Worm (Caenorhabditis elegans) whole organism, early embryonic: ENCODE measurements around the gene fbxa-144.

Source experiments
- B0310.2 ChIP-seq: sonication (generic microtip); optimal IDR thresholded peaks from 2 replicates; lab custom pipeline; 2016; ENCODE audit warnings: mild to moderate bottlenecking, missing genetic modification characterization, missing compliant biosample characterization
- F13C5.2 ChIP-seq: sonication (generic microtip); optimal IDR thresholded peaks from 2 replicates; lab custom pipeline; 2017; ENCODE audit warnings: mild to moderate bottlenecking, missing genetic modification characterization, inconsistent platforms, missing compliant biosample characterization
- aly-1 ChIP-seq: sonication (generic microtip); optimal IDR thresholded peaks from 2 replicates; lab custom pipeline; 2016; ENCODE audit warnings: missing genetic modification characterization, missing compliant biosample characterization
- ama-1 ChIP-seq: fragments of 150-350 bp; optimal IDR thresholded peaks from 2 replicates; lab custom pipeline; 2014
- ceh-13 ChIP-seq: fragments of 200-800 bp; sonication (Bioruptor generic); optimal IDR thresholded peaks from 2 replicates; lab custom pipeline; 2018; ENCODE audit warnings: mild to moderate bottlenecking, missing genetic modification characterization, missing compliant biosample characterization
- ceh-36 ChIP-seq: sonication (generic microtip); optimal IDR thresholded peaks from 2 replicates; lab custom pipeline; 2016; ENCODE audit warnings: missing genetic modification characterization, inconsistent platforms, missing compliant biosample characterization
- ets-7 ChIP-seq: sonication (generic microtip); optimal IDR thresholded peaks from 2 replicates; lab custom pipeline; 2016; ENCODE audit warnings: missing genotype, missing genetic modification characterization, missing compliant biosample characterization
- flt-1 ChIP-seq: fragments of 200-800 bp; sonication (Bioruptor generic); IDR thresholded peaks from 2 replicates; pipeline ENCODE4 v1.3.6; 2022; ENCODE audit warnings: missing genetic modification characterization, missing compliant biosample characterization
- hmbx-1 ChIP-seq: sonication (generic microtip); optimal IDR thresholded peaks from 2 replicates; lab custom pipeline; 2016; ENCODE audit warnings: mild to moderate bottlenecking, missing genetic modification characterization, missing compliant biosample characterization
- hmg-4 ChIP-seq: fragments of 200-800 bp; sonication (Bioruptor generic); optimal IDR thresholded peaks from 2 replicates; lab custom pipeline; 2018; ENCODE audit warnings: mild to moderate bottlenecking, missing genetic modification characterization, missing compliant biosample characterization
- hnd-1 ChIP-seq: sonication (generic microtip); optimal IDR thresholded peaks from 2 replicates; lab custom pipeline; 2016; ENCODE audit warnings: missing genetic modification characterization, missing compliant biosample characterization
- pes-1 ChIP-seq: fragments of 200-800 bp; sonication (Bioruptor generic); IDR thresholded peaks from 2 replicates; pipeline ENCODE4 v1.3.6; 2022; ENCODE audit warnings: missing genetic modification reagents, missing genetic modification characterization, missing compliant biosample characterization
- scrt-1 ChIP-seq: fragments of 200-800 bp; sonication (Bioruptor generic); IDR thresholded peaks from 2 replicates; pipeline ENCODE4 v1.3.6; 2022; ENCODE audit warnings: missing genetic modification characterization, missing compliant biosample characterization
- sea-1 ChIP-seq: fragments of 200-800 bp; sonication (Bioruptor generic); conservative IDR thresholded peaks from 2 replicates; pipeline ENCODE4 v1.3.6; 2022; ENCODE audit warnings: missing genetic modification characterization, missing compliant biosample characterization
- tbx-11 ChIP-seq: fragments of 200-800 bp; sonication (Bioruptor generic); IDR thresholded peaks from 2 replicates; pipeline ENCODE4 v1.3.6; 2022; ENCODE audit warnings: missing genetic modification characterization, missing compliant biosample characterization
- tbx-37 ChIP-seq: fragments of 200-800 bp; sonication (Bioruptor generic); conservative IDR thresholded peaks from 2 replicates; pipeline ENCODE4 v1.3.6; 2022; ENCODE audit warnings: missing genetic modification reagents, missing genetic modification characterization, missing compliant biosample characterization
- tra-4 ChIP-seq: sonication (generic microtip); optimal IDR thresholded peaks from 2 replicates; lab custom pipeline; 2017; ENCODE audit warnings: missing genetic modification characterization, missing compliant biosample characterization

Gene fbxa-144

DNA sequence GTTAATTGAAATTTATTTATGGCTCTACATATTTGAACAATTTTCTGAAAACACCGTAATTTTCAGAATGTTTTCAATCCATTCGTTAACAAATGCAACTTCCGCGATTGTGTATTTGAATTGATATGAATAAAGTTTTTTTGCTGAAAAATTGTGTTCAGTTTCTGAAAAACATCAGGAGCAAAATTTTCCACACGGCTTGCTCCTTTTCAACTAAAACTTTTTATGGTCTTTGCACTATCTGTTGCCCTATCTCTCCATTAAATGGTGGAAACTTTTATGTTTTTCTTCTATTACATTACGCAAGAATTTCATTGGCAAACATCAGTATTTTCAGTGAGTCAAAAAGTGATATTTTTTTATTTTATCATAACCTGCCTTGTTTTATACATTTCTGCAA lies 16.2 kb upstream of the fbxa-144 start, which contains the start of gene F10A3.4:
TSS of gene F10A3.4 (plus strand) at position 301 of the 400 bp plus-strand sequence.
- TF ChIP-seq hnd-1 (tag; lab: Kevin White, UChicago) = no peak

ce11 chrV:16145009-16145408 lies 12.4 kb upstream of the fbxa-144 start:
- TF ChIP-seq ama-1 (no peak), hmbx-1 (tag; lab: Kevin White, UChicago) (no peak), flt-1 (GFP tag; lab: Robert Waterston, UW) (no peak), hnd-1 (tag; lab: Kevin White, UChicago) (no peak), scrt-1 (GFP tag; lab: Robert Waterston, UW) (no peak), F13C5.2 (no peak), pes-1 (GFP tag; lab: Robert Waterston, UW) (no peak), tbx-11 (no peak), ceh-13 (no peak), sea-1 (GFP tag; lab: Robert Waterston, UW) (no peak), hmg-4 (GFP tag; lab: Kevin White, UChicago) (no peak), aly-1 (no peak), tbx-37 (GFP tag; lab: Robert Waterston, UW) (no peak), ets-7 (tag; lab: Kevin White, UChicago) (no peak), B0310.2 (tag; lab: Kevin White, UChicago) (no peak), ceh-36 (tag; lab: Kevin White, UChicago) (no peak), tra-4 (tag; lab: Kevin White, UChicago) (no peak)

DNA sequence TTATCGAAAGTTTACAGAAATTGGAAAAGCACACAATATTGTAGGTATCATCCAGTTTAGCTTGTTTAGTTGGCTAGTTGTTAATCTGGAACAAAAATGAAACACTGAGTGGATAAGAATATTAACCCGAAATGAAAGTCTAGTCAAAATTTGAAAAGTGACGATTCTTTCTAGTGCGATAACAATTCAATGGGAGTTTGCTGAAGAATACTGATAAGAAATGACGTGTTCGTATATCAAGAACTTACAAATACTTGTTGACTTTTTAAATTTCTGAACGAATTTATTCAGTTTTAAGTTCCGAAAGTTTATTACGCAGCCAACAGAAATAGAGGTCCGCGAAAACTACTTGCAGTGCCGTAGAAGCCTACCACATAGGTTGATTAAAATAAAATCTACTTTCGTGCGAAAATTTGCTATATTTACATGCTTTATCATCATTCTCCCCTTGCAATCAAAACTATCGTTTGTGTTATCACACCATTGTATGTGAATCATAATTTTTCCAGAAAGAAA lies 10.5 kb upstream of the fbxa-144 start, which contains the start of gene fbxa-88:
TSS of gene fbxa-88 (minus strand) at position 51 of the 516 bp plus-strand sequence.
- TF ChIP-seq flt-1 (GFP tag; lab: Robert Waterston, UW) (no peak), ceh-36 (tag; lab: Kevin White, UChicago) (no peak), pes-1 (GFP tag; lab: Robert Waterston, UW) (no peak), tbx-37 (GFP tag; lab: Robert Waterston, UW) (no peak), ceh-13 (no peak), sea-1 (GFP tag; lab: Robert Waterston, UW) (no peak), B0310.2 (tag; lab: Kevin White, UChicago) (no peak), hnd-1 (tag; lab: Kevin White, UChicago) (no peak), ama-1 (no peak), scrt-1 (GFP tag; lab: Robert Waterston, UW) (no peak)

DNA sequence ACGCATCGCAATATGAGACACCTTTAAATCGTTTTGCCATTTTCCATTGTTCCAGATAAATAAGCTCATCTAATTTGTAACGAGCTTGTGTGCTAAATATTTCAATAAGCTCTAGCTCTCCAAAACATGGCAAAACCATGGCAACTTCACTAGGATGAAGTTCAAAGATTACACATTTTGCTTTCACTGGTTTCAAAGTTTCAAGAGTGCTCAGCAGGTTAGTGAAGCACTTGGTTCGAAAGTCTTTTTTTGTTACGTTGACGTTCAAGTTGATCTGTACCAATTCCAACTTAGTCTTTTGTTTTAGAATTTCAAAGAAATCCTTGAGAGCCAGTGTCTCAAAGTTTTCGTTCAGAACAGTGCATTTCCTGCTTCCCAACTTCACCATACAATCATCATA lies 9.8 kb upstream of the fbxa-144 start, which contains the start of gene fbxa-18:
TSS of gene fbxa-18 (plus strand) at position 301 of the 400 bp plus-strand sequence.
- TF ChIP-seq tbx-11 (no peak), F13C5.2 (no peak), tra-4 (tag; lab: Kevin White, UChicago) (no peak), hmbx-1 (tag; lab: Kevin White, UChicago) (no peak), hmg-4 (GFP tag; lab: Kevin White, UChicago) (no peak), flt-1 (GFP tag; lab: Robert Waterston, UW) (no peak), pes-1 (GFP tag; lab: Robert Waterston, UW) (no peak), scrt-1 (GFP tag; lab: Robert Waterston, UW) (no peak), ama-1 (no peak), aly-1 (no peak), ceh-13 (no peak), ceh-36 (tag; lab: Kevin White, UChicago) (no peak), hnd-1 (tag; lab: Kevin White, UChicago) (no peak)

DNA sequence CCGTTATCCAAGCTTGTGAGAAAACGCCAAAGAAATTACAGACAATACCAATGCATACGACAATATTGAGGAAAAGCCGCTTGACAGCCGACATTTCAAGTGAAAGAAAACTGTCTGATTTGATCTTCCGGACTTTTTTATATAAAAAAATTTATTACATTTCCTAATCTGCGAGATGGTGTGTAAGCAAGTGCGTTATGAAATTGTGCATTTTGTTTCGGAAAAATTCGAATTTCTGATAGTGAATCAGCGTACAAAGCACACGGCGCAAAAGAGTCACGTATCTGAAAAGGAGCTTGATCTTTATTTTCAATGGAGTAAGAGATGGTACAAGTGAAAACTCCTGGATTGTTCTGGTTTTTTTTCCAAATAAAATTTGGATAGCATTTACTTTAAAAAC lies 8.5 kb upstream of the fbxa-144 start, which contains the start of gene clc-32:
TSS of gene clc-32 (minus strand) at position 101 of the 400 bp plus-strand sequence.
- no peak for TF ChIP-seq flt-1 (GFP tag; lab: Robert Waterston, UW)
- TF ChIP-seq ama-1 = no peak
- no peak for TF ChIP-seq pes-1 (GFP tag; lab: Robert Waterston, UW)
- TF ChIP-seq ceh-13 = no peak
- no peak for TF ChIP-seq scrt-1 (GFP tag; lab: Robert Waterston, UW)
- TF ChIP-seq hmbx-1 (tag; lab: Kevin White, UChicago) = no peak
- no peak for TF ChIP-seq tbx-11
- TF ChIP-seq B0310.2 (tag; lab: Kevin White, UChicago) = no peak
- TF ChIP-seq ceh-36 (tag; lab: Kevin White, UChicago) = no peak
- TF ChIP-seq tra-4 (tag; lab: Kevin White, UChicago) = no peak
- no peak for TF ChIP-seq aly-1
- TF ChIP-seq ets-7 (tag; lab: Kevin White, UChicago) = no peak
- no peak for TF ChIP-seq sea-1 (GFP tag; lab: Robert Waterston, UW)
- no peak for TF ChIP-seq F13C5.2
- TF ChIP-seq hnd-1 (tag; lab: Kevin White, UChicago) = no peak
- no peak for TF ChIP-seq tbx-37 (GFP tag; lab: Robert Waterston, UW)

ce11 chrV:16139529-16139928 lies 6.9 kb upstream of the fbxa-144 start, which contains the start of gene clc-11:
Gene clc-11 (minus strand): TSS chrV:16139629.
- TF ChIP-seq scrt-1 (GFP tag; lab: Robert Waterston, UW) = no peak

- TF ChIP-seq sea-1 (GFP tag; lab: Robert Waterston, UW) (no peak), F13C5.2 (no peak), ceh-36 (tag; lab: Kevin White, UChicago) (no peak), scrt-1 (GFP tag; lab: Robert Waterston, UW) (no peak), ama-1 (no peak), pes-1 (GFP tag; lab: Robert Waterston, UW) (no peak), hmg-4 (GFP tag; lab: Kevin White, UChicago) (no peak), flt-1 (GFP tag; lab: Robert Waterston, UW) (no peak), tbx-11 (no peak), tra-4 (tag; lab: Kevin White, UChicago) (no peak), hnd-1 (tag; lab: Kevin White, UChicago) (no peak), hmbx-1 (tag; lab: Kevin White, UChicago) (no peak), aly-1 (no peak), ets-7 (tag; lab: Kevin White, UChicago) (no peak)
Measured at ce11 chrV:16137043-16137442, 4.4 kb upstream of the fbxa-144 start, which contains the start of gene F44G3.7. Gene F44G3.7 (minus strand): TSS chrV:16137143.
